Worm (Caenorhabditis elegans): ENCODE data around the gene F09B12.5.

F09B12.5 gene

ce11 chrX:15039029-15039695 lies 45.3 kb upstream of the F09B12.5 start:
- peak; percentile 51 for TF ChIP-seq nhr-129 (tag; optimal IDR thresholded peaks at IDR 0.05)
- TF ChIP-seq blmp-1 (tag; optimal IDR thresholded peaks at IDR 0.05; ENCODE audit: insufficient read depth), result no peak
- no peak for TF ChIP-seq nhr-10 (tag; optimal IDR thresholded peaks at IDR 0.05)
- TF ChIP-seq C34F6.9 (tag; optimal IDR thresholded peaks at IDR 0.05), result peak; percentile 25
- TF ChIP-seq nhr-77 (tag; optimal IDR thresholded peaks at IDR 0.05), result no peak
- TF ChIP-seq fos-1 (tag; optimal IDR thresholded peaks at IDR 0.05), result no peak
- TF ChIP-seq sma-3 (GFP tag; optimal IDR thresholded peaks at IDR 0.05), result no peak
- peak in 1 of 2 experiments; percentile 34 for TF ChIP-seq lsy-2 (tag; optimal IDR thresholded peaks at IDR 0.05)
- TF ChIP-seq ztf-4 (tag; optimal IDR thresholded peaks at IDR 0.05), result no peak
- TF ChIP-seq sma-9 (GFP tag; optimal IDR thresholded peaks at IDR 0.05), result peak; percentile 53
- TF ChIP-seq sma-9 (tag; optimal IDR thresholded peaks at IDR 0.05), result no peak
- no peak for TF ChIP-seq alr-1 (tag; optimal IDR thresholded peaks at IDR 0.05)

DNA sequence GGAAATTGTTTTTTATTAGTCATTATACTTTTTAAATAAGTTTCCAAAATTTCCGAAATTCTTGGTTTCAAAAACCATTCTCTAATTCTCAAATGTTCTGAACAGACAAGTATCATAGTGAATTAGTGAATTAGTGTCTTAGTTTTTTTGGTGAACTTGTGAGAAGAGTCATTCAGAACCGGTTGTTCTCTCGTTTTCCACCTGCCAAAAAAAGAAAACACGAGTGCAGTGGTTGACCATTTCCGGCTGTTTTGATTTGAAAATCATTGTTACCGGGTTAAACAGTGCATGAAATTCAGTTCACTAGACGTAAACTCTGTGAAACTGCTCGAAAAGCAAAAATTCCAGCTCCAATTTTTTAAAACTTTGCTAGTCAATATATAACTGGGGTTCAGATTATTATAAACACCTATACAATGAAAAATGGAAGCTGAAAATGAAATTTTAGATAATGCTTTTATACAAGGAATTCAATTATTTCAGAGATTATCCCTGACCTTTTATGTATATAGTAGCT lies 44.7 kb upstream of the F09B12.5 start:
- TF ChIP-seq sma-9 (GFP tag; optimal IDR thresholded peaks at IDR 0.05) (peak; percentile 6), sma-9 (tag; optimal IDR thresholded peaks at IDR 0.05) (no peak), alr-1 (tag; optimal IDR thresholded peaks at IDR 0.05) (no peak)

DNA sequence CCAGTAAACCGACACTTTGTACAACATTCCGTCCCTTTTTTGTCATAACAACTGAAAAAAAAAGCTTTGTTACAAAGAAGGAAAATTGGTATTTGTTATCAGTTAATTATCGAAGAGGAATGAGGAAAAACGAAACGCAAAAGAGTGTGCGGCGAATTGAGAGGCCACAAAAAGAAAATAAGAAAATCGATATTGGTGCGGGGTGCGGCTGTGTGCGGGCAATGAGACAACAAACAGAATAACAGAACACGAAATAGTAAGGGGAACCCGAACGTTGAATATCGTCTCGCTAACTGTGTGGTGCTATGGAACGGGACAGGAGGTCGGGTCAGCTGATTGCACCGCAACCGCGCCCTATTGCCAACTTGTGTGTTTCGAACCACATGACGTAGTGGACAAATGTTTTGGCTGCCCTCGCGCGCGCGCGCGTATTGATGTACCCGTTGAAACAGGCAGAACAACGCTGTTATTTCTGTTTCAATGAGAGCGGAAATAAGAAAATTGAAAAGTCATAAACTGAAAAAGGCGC lies 43.9 kb upstream of the F09B12.5 start, which contains the start of gene C18B12.4:
C18B12.4 (minus strand) TSS at position 51 of the 529 bp plus-strand sequence.
- no peak for TF ChIP-seq nhr-77 (tag; optimal IDR thresholded peaks at IDR 0.05)
- peak; percentile 88 for TF ChIP-seq sma-3 (GFP tag; optimal IDR thresholded peaks at IDR 0.05)
- no peak for TF ChIP-seq unc-39 (tag; optimal IDR thresholded peaks at IDR 0.05)
- TF ChIP-seq nhr-10 (tag; optimal IDR thresholded peaks at IDR 0.05), result no peak
- no peak for TF ChIP-seq alr-1 (tag; optimal IDR thresholded peaks at IDR 0.05)
- TF ChIP-seq nhr-25 (tag; optimal IDR thresholded peaks at IDR 0.05), result peak; percentile 90
- peak; percentile 42 for TF ChIP-seq nhr-6 (tag; optimal IDR thresholded peaks at IDR 0.05)
- TF ChIP-seq fos-1 (tag; optimal IDR thresholded peaks at IDR 0.05), result peak; percentile 51
- TF ChIP-seq C34F6.9 (tag; optimal IDR thresholded peaks at IDR 0.05), result peak; percentile 90
- peak; percentile 94 for TF ChIP-seq nhr-129 (tag; optimal IDR thresholded peaks at IDR 0.05)
- TF ChIP-seq ztf-1 (GFP tag; conservative IDR thresholded peaks at IDR 0.05), result no peak
- TF ChIP-seq ceh-16 (tag; optimal IDR thresholded peaks at IDR 0.05), result peak; percentile 85
- TF ChIP-seq nhr-237 (tag; optimal IDR thresholded peaks at IDR 0.05), result no peak
- peak; percentile 79 for TF ChIP-seq lin-11 (tag; optimal IDR thresholded peaks at IDR 0.05)
- TF ChIP-seq gmeb-1 (tag; optimal IDR thresholded peaks at IDR 0.05), result peak; percentile 0
- peak; percentile 38 for TF ChIP-seq mab-5 (tag; optimal IDR thresholded peaks at IDR 0.05)
- TF ChIP-seq sem-4 (tag; optimal IDR thresholded peaks at IDR 0.05), result peak; percentile 79
- TF ChIP-seq blmp-1 (tag; optimal IDR thresholded peaks at IDR 0.05; ENCODE audit: insufficient read depth), result peak; percentile 61
- TF ChIP-seq R02D3.7 (tag; optimal IDR thresholded peaks at IDR 0.05), result no peak
- TF ChIP-seq unc-55 (GFP tag; optimal IDR thresholded peaks at IDR 0.05), result peak; percentile 55
- TF ChIP-seq Y55F3AM.14 (GFP tag; optimal IDR thresholded peaks at IDR 0.05), result peak; percentile 85
- no peak for TF ChIP-seq mbf-1 (tag; optimal IDR thresholded peaks at IDR 0.05)
- no peak for TF ChIP-seq nhr-23 (tag; optimal IDR thresholded peaks at IDR 0.05)
- TF ChIP-seq ceh-82 (tag; optimal IDR thresholded peaks at IDR 0.05), result peak; percentile 26
- peak; percentile 78 for TF ChIP-seq snpc-4 (tag; optimal IDR thresholded peaks at IDR 0.05)
- TF ChIP-seq ztf-4 (tag; optimal IDR thresholded peaks at IDR 0.05), result peak; percentile 65
- peak; percentile 8 for TF ChIP-seq egl-27 (tag; optimal IDR thresholded peaks at IDR 0.05)
- TF ChIP-seq sma-9 (GFP tag; optimal IDR thresholded peaks at IDR 0.05), result peak; percentile 89
- no peak for TF ChIP-seq sma-9 (tag; optimal IDR thresholded peaks at IDR 0.05)
- peak; percentile 15 to 83 for TF ChIP-seq lsy-2 (tag; optimal IDR thresholded peaks at IDR 0.05)
- peak; percentile 91 for TF ChIP-seq crh-2 (tag; optimal IDR thresholded peaks at IDR 0.05)
- peak; percentile 85 for TF ChIP-seq F13H6.1 (tag; optimal IDR thresholded peaks at IDR 0.05)
- no peak for TF ChIP-seq lin-39 (tag; optimal IDR thresholded peaks at IDR 0.05)
- TF ChIP-seq zag-1 (tag; optimal IDR thresholded peaks at IDR 0.05), result peak; percentile 62
- peak; percentile 39 for TF ChIP-seq ama-1 (optimal IDR thresholded peaks at IDR 0.05)
- no peak for TF ChIP-seq peb-1 (tag; optimal IDR thresholded peaks at IDR 0.05)
- no peak for TF ChIP-seq skn-1 (tag; optimal IDR thresholded peaks at IDR 0.05)
- no peak for TF ChIP-seq ZK546.5 (tag; optimal IDR thresholded peaks at IDR 0.05)
- peak; percentile 79 for TF ChIP-seq nhr-21 (tag; optimal IDR thresholded peaks at IDR 0.05)
- peak; percentile 72 for TF ChIP-seq lin-13 (GFP tag; optimal IDR thresholded peaks at IDR 0.05)
- peak; percentile 22 to 83 for TF ChIP-seq mdl-1 (tag; optimal IDR thresholded peaks at IDR 0.05)

All from whole organism, L2 larva.